Worm (Caenorhabditis elegans) whole organism, young adult: ENCODE data around the gene B0464.6.

Source experiments
- B0261.1 ChIP-seq: sonication (generic microtip); optimal IDR thresholded peaks from 2 replicates; lab custom pipeline; 2016; ENCODE audit warnings: mild to moderate bottlenecking, missing genetic modification characterization, moderate library complexity, missing compliant biosample characterization
- C06A6.2 ChIP-seq: fragments of 200-800 bp; sonication (Bioruptor generic); conservative IDR thresholded peaks from 2 replicates; pipeline ENCODE4 v1.3.6; 2022; ENCODE audit warnings: missing genetic modification characterization, missing compliant biosample characterization
- C17E4.6 ChIP-seq: fragments of 200-800 bp; sonication (Bioruptor generic); IDR thresholded peaks from 2 replicates; pipeline ENCODE4 v1.3.6; 2022; ENCODE audit warnings: missing genetic modification reagents, missing genetic modification characterization, missing compliant biosample characterization
- D2030.7 ChIP-seq: fragments of 200-800 bp; sonication (Bioruptor generic); IDR thresholded peaks from 2 replicates; pipeline ENCODE4 v1.3.6; 2022; ENCODE audit warnings: missing genetic modification reagents, missing genetic modification characterization, missing compliant biosample characterization
- F22D6.2 ChIP-seq: sonication (generic microtip); optimal IDR thresholded peaks from 2 replicates; lab custom pipeline; 2016; ENCODE audit warnings: mild to moderate bottlenecking, missing genetic modification characterization, missing compliant biosample characterization
- F33H1.4 ChIP-seq: fragments of 200-800 bp; sonication (Bioruptor generic); IDR thresholded peaks from 2 replicates; pipeline ENCODE4 v1.3.6; 2022; ENCODE audit warnings: missing genetic modification reagents, missing genetic modification characterization, missing compliant biosample characterization
- F37B4.10 ChIP-seq: fragments of 200-800 bp; sonication (Bioruptor generic); IDR thresholded peaks from 2 replicates; pipeline ENCODE4 v1.3.6; 2022; ENCODE audit warnings: missing genetic modification characterization, missing compliant biosample characterization
- T26A5.8 ChIP-seq: sonication (generic microtip); optimal IDR thresholded peaks from 2 replicates; lab custom pipeline; 2016; ENCODE audit warnings: missing genetic modification characterization, missing compliant biosample characterization
- Y53G8AR.9 ChIP-seq: fragments of 200-800 bp; sonication (Bioruptor generic); conservative IDR thresholded peaks from 2 replicates; pipeline ENCODE4 v1.3.6; 2022; ENCODE audit warnings: missing genetic modification reagents, missing genetic modification characterization, missing compliant biosample characterization
- Y56A3A.18 ChIP-seq: fragments of 200-800 bp; sonication (Bioruptor generic); IDR thresholded peaks from 2 replicates; pipeline ENCODE4 v1.3.6; 2022; ENCODE audit warnings: missing genetic modification reagents, missing genetic modification characterization, missing compliant biosample characterization
- Y67H2A.10 ChIP-seq: fragments of 200-800 bp; sonication (Bioruptor generic); conservative IDR thresholded peaks from 2 replicates; pipeline ENCODE4 v1.3.6; 2022; ENCODE audit warnings: missing genetic modification reagents, missing genetic modification characterization, missing compliant biosample characterization
- Y79H2A.3 ChIP-seq: fragments of 200-800 bp; sonication (Bioruptor generic); conservative IDR thresholded peaks from 2 replicates; pipeline ENCODE4 v1.3.6; 2022; ENCODE audit warnings: missing genetic modification reagents, missing genetic modification characterization, missing compliant biosample characterization
- Y95B8A.8 ChIP-seq: fragments of 200-800 bp; sonication (Bioruptor generic); IDR thresholded peaks from 2 replicates; pipeline ENCODE4 v1.3.6; 2022; ENCODE audit warnings: missing genetic modification reagents, missing genetic modification characterization, missing compliant biosample characterization
- aptf-2 ChIP-seq: fragments of 200-800 bp; sonication (Bioruptor generic); conservative IDR thresholded peaks from 2 replicates; pipeline ENCODE4 v1.3.6; 2022; ENCODE audit warnings: missing genetic modification reagents, missing genetic modification characterization, missing compliant biosample characterization
- atf-7 ChIP-seq: sonication (generic microtip); optimal IDR thresholded peaks from 2 replicates; lab custom pipeline; 2017; ENCODE audit warnings: mild to moderate bottlenecking, missing genetic modification characterization, missing compliant biosample characterization
- athp-1 ChIP-seq: sonication (generic microtip); optimal IDR thresholded peaks from 2 replicates; lab custom pipeline; 2017; ENCODE audit warnings: mild to moderate bottlenecking, missing genetic modification characterization, missing compliant biosample characterization
- attf-3 ChIP-seq: fragments of 200-800 bp; sonication (Bioruptor generic); conservative IDR thresholded peaks from 2 replicates; pipeline ENCODE4 v1.3.6; 2022; ENCODE audit warnings: missing genetic modification reagents, missing genetic modification characterization, missing compliant biosample characterization
- bed-1 ChIP-seq: fragments of 200-800 bp; sonication (Bioruptor generic); IDR thresholded peaks from 2 replicates; pipeline ENCODE4 v1.3.6; 2022; ENCODE audit warnings: missing genetic modification reagents, missing genetic modification characterization, missing compliant biosample characterization
- ceh-100 ChIP-seq: fragments of 200-800 bp; sonication (Bioruptor generic); IDR thresholded peaks from 2 replicates; pipeline ENCODE4 v1.3.6; 2022; ENCODE audit warnings: missing genetic modification reagents, missing genetic modification characterization, missing compliant biosample characterization
- dpl-1 ChIP-seq: fragments of 150-350 bp; optimal IDR thresholded peaks from 2 replicates; lab custom pipeline; 2014; ENCODE audit warnings: missing biosample characterization, missing genetic modification reagents, missing genetic modification characterization
- efl-1 ChIP-seq: fragments of 150-350 bp; optimal IDR thresholded peaks from 2 replicates; lab custom pipeline; 2014; ENCODE audit warnings: missing biosample characterization, missing genetic modification reagents, missing genetic modification characterization
- egl-18 ChIP-seq: fragments of 200-800 bp; sonication (Bioruptor generic); IDR thresholded peaks from 2 replicates; pipeline ENCODE4 v1.3.6; 2022; ENCODE audit warnings: missing genetic modification reagents, missing genetic modification characterization, missing compliant biosample characterization
- egrh-3 ChIP-seq: fragments of 200-800 bp; sonication (Bioruptor generic); IDR thresholded peaks from 2 replicates; pipeline ENCODE4 v1.3.6; 2022; ENCODE audit warnings: missing genetic modification reagents, missing genetic modification characterization, missing compliant biosample characterization
- gei-17 ChIP-seq: fragments of 200-800 bp; sonication (Bioruptor generic); optimal IDR thresholded peaks from 2 replicates; lab custom pipeline; 2018; ENCODE audit warnings: mild to moderate bottlenecking, missing genetic modification characterization, missing compliant biosample characterization
- him-1 ChIP-seq: sonication (generic microtip); optimal IDR thresholded peaks from 2 replicates; lab custom pipeline; 2016; ENCODE audit warnings: missing genotype, missing genetic modification reagents, missing genetic modification characterization, missing compliant biosample characterization
- hlh-26 ChIP-seq: fragments of 200-800 bp; sonication (Bioruptor generic); conservative IDR thresholded peaks from 2 replicates; pipeline ENCODE4 v1.3.6; 2022; ENCODE audit warnings: missing genetic modification reagents, missing genetic modification characterization, missing compliant biosample characterization
- hmg-1.2 ChIP-seq: fragments of 200-800 bp; sonication (Bioruptor generic); IDR thresholded peaks from 2 replicates; pipeline ENCODE4 v1.3.6; 2022; ENCODE audit warnings: missing genetic modification reagents, missing genetic modification characterization, missing compliant biosample characterization
- hrde-1 ChIP-seq: sonication (generic microtip); optimal IDR thresholded peaks from 2 replicates; lab custom pipeline; 2016; ENCODE audit warnings: missing genetic modification characterization, mild to moderate bottlenecking, missing compliant biosample characterization, moderate library complexity, missing genotype, missing genetic modification reagents, borderline replicate concordance
- lin-54 ChIP-seq: fragments of 200-800 bp; sonication (Bioruptor generic); optimal IDR thresholded peaks from 2 replicates; lab custom pipeline; 2018; ENCODE audit warnings: mild to moderate bottlenecking, missing genetic modification characterization, missing compliant biosample characterization
- madf-3 ChIP-seq: fragments of 200-800 bp; sonication (Bioruptor generic); IDR thresholded peaks from 2 replicates; pipeline ENCODE4 v1.3.6; 2022; ENCODE audit warnings: missing genetic modification reagents, missing genetic modification characterization, missing compliant biosample characterization
- madf-6 ChIP-seq: fragments of 200-800 bp; sonication (Bioruptor generic); IDR thresholded peaks from 2 replicates; pipeline ENCODE4 v1.3.6; 2022; ENCODE audit warnings: missing genetic modification reagents, missing genetic modification characterization, missing compliant biosample characterization
- mes-4 ChIP-seq: sonication (generic microtip); optimal IDR thresholded peaks from 2 replicates; lab custom pipeline; 2016; ENCODE audit warnings: missing genotype, missing genetic modification characterization, missing compliant biosample characterization
- nfyb-1 ChIP-seq: fragments of 200-800 bp; sonication (Bioruptor generic); IDR thresholded peaks from 2 replicates; pipeline ENCODE4 v1.3.6; 2022; ENCODE audit warnings: missing genetic modification reagents, missing genetic modification characterization, missing compliant biosample characterization
- pha-4 ChIP-seq: fragments of 150-350 bp; sonication (generic microtip); optimal IDR thresholded peaks from 2 replicates; lab custom pipeline; 2014; ENCODE audit warnings: missing biosample characterization, missing genetic modification reagents, missing genetic modification characterization
- rcor-1 ChIP-seq: fragments of 200-800 bp; sonication (Bioruptor generic); IDR thresholded peaks from 2 replicates; pipeline ENCODE4 v1.3.6; 2022; ENCODE audit warnings: missing genetic modification reagents, missing genetic modification characterization, missing compliant biosample characterization
- repo-1 ChIP-seq: sonication (generic microtip); optimal IDR thresholded peaks from 2 replicates; lab custom pipeline; 2017; ENCODE audit warnings: mild to moderate bottlenecking, missing genetic modification characterization, missing compliant biosample characterization
- sdz-38 ChIP-seq: sonication (generic microtip); optimal IDR thresholded peaks from 2 replicates; lab custom pipeline; 2016; ENCODE audit warnings: missing genotype, missing genetic modification characterization, missing compliant biosample characterization
- snpc-1.3 ChIP-seq: sonication (generic microtip); optimal IDR thresholded peaks from 2 replicates; lab custom pipeline; 2017; ENCODE audit warnings: missing genetic modification characterization, mild to moderate bottlenecking, missing compliant biosample characterization, antibody characterized with exemption, moderate library complexity, missing genotype, missing genetic modification reagents; ENCODE audit not compliant: insufficient read depth
- snpc-3.4 ChIP-seq: sonication (generic microtip); optimal IDR thresholded peaks from 2 replicates; lab custom pipeline; 2017; ENCODE audit warnings: missing genetic modification characterization, mild to moderate bottlenecking, missing compliant biosample characterization, antibody characterized with exemption, moderate library complexity, missing genotype, missing genetic modification reagents
- snpc-4 ChIP-seq, 5 experiments: fragments of 150-350 bp in 1 of 5; sonication (generic microtip) in 4 of 5; optimal IDR thresholded peaks; 2 replicates each; lab custom pipeline; 2014 to 2018; ENCODE audit warnings: missing genetic modification characterization in 5 of 5, missing biosample characterization in 3 of 5, antibody characterized with exemption in 2 of 5, mild to moderate bottlenecking in 2 of 5, missing compliant biosample characterization in 2 of 5, missing genotype in 2 of 5, moderate library complexity in 2 of 5, missing genetic modification reagents in 1 of 5
- tlf-1 ChIP-seq: fragments of 200-800 bp; sonication (Bioruptor generic); optimal IDR thresholded peaks from 2 replicates; lab custom pipeline; 2018; ENCODE audit warnings: mild to moderate bottlenecking, missing genetic modification characterization, missing compliant biosample characterization
- unc-62 ChIP-seq: fragments of 150-350 bp; optimal IDR thresholded peaks from 2 replicates; lab custom pipeline; 2014; ENCODE audit warnings: missing biosample characterization, missing genetic modification reagents, missing genetic modification characterization
- zfh-2 ChIP-seq: fragments of 200-800 bp; sonication (Bioruptor generic); conservative IDR thresholded peaks from 2 replicates; pipeline ENCODE4 v1.3.6; 2022; ENCODE audit warnings: missing genetic modification reagents, missing genetic modification characterization, missing compliant biosample characterization
- zim-3 ChIP-seq: sonication (generic microtip); optimal IDR thresholded peaks from 2 replicates; lab custom pipeline; 2017; ENCODE audit warnings: mild to moderate bottlenecking, missing genetic modification characterization, moderate library complexity, missing compliant biosample characterization
- ztf-18 ChIP-seq: sonication (generic microtip); optimal IDR thresholded peaks from 2 replicates; lab custom pipeline; 2016; ENCODE audit warnings: missing genotype, mild to moderate bottlenecking, missing genetic modification characterization, missing compliant biosample characterization
- ztf-3 ChIP-seq: fragments of 200-800 bp; sonication (Bioruptor generic); optimal IDR thresholded peaks from 2 replicates; lab custom pipeline; 2018; ENCODE audit warnings: mild to moderate bottlenecking, missing genetic modification characterization, missing compliant biosample characterization

The B0464.6 gene

ce11 chrIII:9465865-9466264 lies at the start of gene B0464.6:
Gene B0464.6 (minus strand): TSS chrIII:9465965.
- TF ChIP-seq madf-3 (GFP tag; lab: Robert Waterston, UW) (no peak), T26A5.8 (no peak), pha-4 (tag; lab: Kevin White, UChicago) (no peak), lin-54 (no peak), rcor-1 (GFP tag; lab: Robert Waterston, UW) (no peak), C06A6.2 (GFP tag; lab: Robert Waterston, UW) (no peak), hmg-1.2 (GFP tag; lab: Robert Waterston, UW) (no peak), ceh-100 (GFP tag; lab: Robert Waterston, UW) (no peak), egl-18 (GFP tag; lab: Robert Waterston, UW) (no peak), aptf-2 (GFP tag; lab: Robert Waterston, UW) (no peak), attf-3 (GFP tag; lab: Robert Waterston, UW) (no peak), efl-1 (no peak), athp-1 (tag; lab: Kevin White, UChicago) (no peak), bed-1 (GFP tag; lab: Robert Waterston, UW) (no peak), repo-1 (no peak), B0261.1 (tag; lab: Kevin White, UChicago) (no peak), gei-17 (GFP tag; lab: Kevin White, UChicago) (no peak), Y67H2A.10 (GFP tag; lab: Robert Waterston, UW) (no peak), F22D6.2 (tag; lab: Kevin White, UChicago) (no peak), unc-62 (GFP tag; lab: Kevin White, UChicago) (no peak)
- TF ChIP-seq, all 124 proteins: peak for 0

- TF ChIP-seq F33H1.4 (GFP tag; lab: Robert Waterston, UW) (no peak), C17E4.6 (no peak)
Measured at ce11 chrIII:9513569-9513968, 47.8 kb upstream of the B0464.6 start, which contains the start of gene F55H2.8. Gene F55H2.8 (plus strand): TSS chrIII:9513869.

- TF ChIP-seq athp-1 (tag; lab: Kevin White, UChicago) = peak; percentile 8
- TF ChIP-seq ztf-18 (tag; lab: Kevin White, UChicago) = no peak
- TF ChIP-seq sdz-38 = no peak
- TF ChIP-seq Y56A3A.18 (GFP tag; lab: Robert Waterston, UW) = no peak
- no peak for TF ChIP-seq D2030.7 (GFP tag; lab: Robert Waterston, UW)
- no peak for TF ChIP-seq tlf-1
- no peak for TF ChIP-seq repo-1
- peak; percentile 14 for TF ChIP-seq hrde-1 (tag; lab: Kevin White, UChicago)
- no peak for TF ChIP-seq F37B4.10 (GFP tag; lab: Robert Waterston, UW)
- TF ChIP-seq him-1 (tag; lab: Kevin White, UChicago) = peak; percentile 92
- TF ChIP-seq snpc-1.3 = peak; percentile 2
- TF ChIP-seq snpc-4 (GFP tag; optimal IDR thresholded peaks at IDR 0.05; lab: Kevin White, UChicago) = no peak
- TF ChIP-seq snpc-4 (tag; optimal IDR thresholded peaks at IDR 0.05; lab: Kevin White, UChicago) = no peak
- TF ChIP-seq nfyb-1 (GFP tag; lab: Robert Waterston, UW) = no peak
- TF ChIP-seq hmg-1.2 (GFP tag; lab: Robert Waterston, UW) = 0 out of 2 replicates have a peak, but pooled peaks have one; percentile 17
- no peak for TF ChIP-seq zfh-2 (GFP tag; lab: Robert Waterston, UW)
- TF ChIP-seq mes-4 (tag; lab: Kevin White, UChicago) = no peak
- no peak for TF ChIP-seq hlh-26
- TF ChIP-seq Y53G8AR.9 (GFP tag; lab: Robert Waterston, UW) = no peak
- no peak for TF ChIP-seq zim-3
- no peak for TF ChIP-seq Y95B8A.8 (GFP tag; lab: Robert Waterston, UW)
- TF ChIP-seq snpc-3.4 (tag; lab: Kevin White, UChicago) = no peak
- TF ChIP-seq ztf-3 = no peak
- no peak for TF ChIP-seq dpl-1 (GFP tag; lab: Kevin White, UChicago)
- no peak for TF ChIP-seq egrh-3 (GFP tag; lab: Robert Waterston, UW)
- no peak for TF ChIP-seq atf-7 (tag; lab: Kevin White, UChicago)
- TF ChIP-seq Y79H2A.3 (GFP tag; lab: Robert Waterston, UW) = 0 out of 2 replicates have a peak, but pooled peaks have one; percentile 29
- 0 out of 2 replicates have a peak, but pooled peaks have one; percentile 20 for TF ChIP-seq madf-6 (GFP tag; lab: Robert Waterston, UW)
Measured at ce11 chrIII:9513006-9513405, 47.2 kb upstream of the B0464.6 start.
